Worm (Caenorhabditis elegans) whole organism, mixed stage, embryonic: ENCODE data around the gene K06B4.4.
"Not testable (repeated sequence)": the region's sequence is repeated elsewhere in the genome, so short reads cannot be mapped to it uniquely, and the experiment has no call there.

Source experiments
- M03D4.4 ChIP-seq: sonication (generic microtip); optimal IDR thresholded peaks from 2 replicates; lab custom pipeline; 2017; ENCODE audit warnings: mild to moderate bottlenecking, missing genetic modification characterization, missing compliant biosample characterization
- blmp-1 ChIP-seq: fragments of 150-350 bp; optimal IDR thresholded peaks from 2 replicates; lab custom pipeline; 2014; ENCODE audit warnings: missing biosample characterization, missing genetic modification characterization
- ceh-43 ChIP-seq: fragments of 200-800 bp; sonication (Bioruptor generic); optimal IDR thresholded peaks from 2 replicates; lab custom pipeline; 2018; ENCODE audit warnings: mild to moderate bottlenecking, missing genetic modification characterization, moderate library complexity, missing compliant biosample characterization
- ceh-83 ChIP-seq: fragments of 200-800 bp; sonication (Bioruptor generic); optimal IDR thresholded peaks from 2 replicates; lab custom pipeline; 2018; ENCODE audit warnings: mild to moderate bottlenecking, missing genetic modification characterization, missing compliant biosample characterization
- ces-1 ChIP-seq: fragments of 150-350 bp; optimal IDR thresholded peaks from 2 replicates; lab custom pipeline; 2014; ENCODE audit warnings: missing biosample characterization, missing genetic modification reagents, missing genetic modification characterization
- cnd-1 ChIP-seq: fragments of 200-800 bp; sonication (Bioruptor generic); optimal IDR thresholded peaks from 2 replicates; lab custom pipeline; 2018; ENCODE audit warnings: mild to moderate bottlenecking, missing genetic modification characterization, missing compliant biosample characterization
- drap-1 ChIP-seq: fragments of 200-800 bp; sonication (Bioruptor generic); optimal IDR thresholded peaks from 3 replicates; lab custom pipeline; 2018; ENCODE audit warnings: mild to moderate bottlenecking, missing genetic modification characterization, missing compliant biosample characterization
- elt-1 ChIP-seq: sonication (generic microtip); optimal IDR thresholded peaks from 2 replicates; lab custom pipeline; 2017; ENCODE audit warnings: missing genetic modification characterization, mild to moderate bottlenecking, missing compliant biosample characterization, antibody characterized with exemption, moderate library complexity, borderline replicate concordance; ENCODE audit not compliant: insufficient read depth
- flh-1 ChIP-seq: fragments of 200-800 bp; sonication (Bioruptor generic); optimal IDR thresholded peaks from 2 replicates; lab custom pipeline; 2018; ENCODE audit warnings: mild to moderate bottlenecking, missing genetic modification characterization, moderate library complexity, missing compliant biosample characterization
- ham-2 ChIP-seq: fragments of 200-800 bp; sonication (Bioruptor generic); optimal IDR thresholded peaks from 2 replicates; lab custom pipeline; 2018; ENCODE audit warnings: mild to moderate bottlenecking, missing genetic modification characterization, missing compliant biosample characterization
- lsy-2 ChIP-seq: fragments of 150-350 bp; optimal IDR thresholded peaks from 2 replicates; lab custom pipeline; 2014; ENCODE audit warnings: missing biosample characterization, missing genetic modification characterization
- mab-5 ChIP-seq: fragments of 150-350 bp; optimal IDR thresholded peaks from 2 replicates; lab custom pipeline; 2014; ENCODE audit warnings: missing biosample characterization, missing genetic modification characterization
- mep-1 ChIP-seq: fragments of 150-350 bp; optimal IDR thresholded peaks from 2 replicates; lab custom pipeline; 2017; ENCODE audit warnings: missing biosample characterization, missing genetic modification reagents, missing genetic modification characterization, inconsistent platforms
- mls-2 ChIP-seq: sonication (generic microtip); optimal IDR thresholded peaks from 2 replicates; lab custom pipeline; 2016; ENCODE audit warnings: mild to moderate bottlenecking, missing genetic modification characterization, moderate library complexity, missing compliant biosample characterization
- nhr-12 ChIP-seq: fragments of 150-350 bp; optimal IDR thresholded peaks from 2 replicates; lab custom pipeline; 2014; ENCODE audit warnings: missing biosample characterization, missing genetic modification characterization
- nhr-2 ChIP-seq: fragments of 150-350 bp; optimal IDR thresholded peaks from 2 replicates; lab custom pipeline; 2014; ENCODE audit warnings: missing biosample characterization, missing genetic modification characterization
- nhr-28 ChIP-seq: fragments of 150-350 bp; optimal IDR thresholded peaks from 2 replicates; lab custom pipeline; 2014; ENCODE audit warnings: missing biosample characterization, missing genetic modification characterization
- pha-4 ChIP-seq: fragments of 150-350 bp; optimal IDR thresholded peaks from 2 replicates; lab custom pipeline; 2018; ENCODE audit warnings: missing biosample characterization, missing genetic modification reagents, missing genetic modification characterization
- sem-2 ChIP-seq: fragments of 200-800 bp; sonication (Bioruptor generic); optimal IDR thresholded peaks from 2 replicates; lab custom pipeline; 2018; ENCODE audit warnings: mild to moderate bottlenecking, missing genetic modification characterization, missing compliant biosample characterization
- snpc-4 ChIP-seq: fragments of 150-350 bp; optimal IDR thresholded peaks from 2 replicates; lab custom pipeline; 2014; ENCODE audit warnings: missing biosample characterization, missing genetic modification characterization
- sptf-1 ChIP-seq: sonication (generic microtip); optimal IDR thresholded peaks from 2 replicates; lab custom pipeline; 2017; ENCODE audit warnings: mild to moderate bottlenecking, missing genetic modification characterization, moderate library complexity, missing compliant biosample characterization
- unc-120 ChIP-seq: sonication (generic microtip); optimal IDR thresholded peaks from 2 replicates; lab custom pipeline; 2017; ENCODE audit warnings: missing genetic modification characterization, missing compliant biosample characterization; ENCODE audit not compliant: poor library complexity, severe bottlenecking
- unc-39 ChIP-seq: fragments of 150-350 bp; optimal IDR thresholded peaks from 2 replicates; lab custom pipeline; 2014; ENCODE audit warnings: missing biosample characterization, missing genetic modification characterization
- unc-62 ChIP-seq: fragments of 150-350 bp; optimal IDR thresholded peaks from 2 replicates; lab custom pipeline; 2014; ENCODE audit warnings: missing biosample characterization, missing genetic modification reagents, missing genetic modification characterization

Gene K06B4.4

ce11 chrV:15668870-15669269, at the start of gene K06B4.4:
TSS of gene K06B4.4 (plus strand) at chrV:15669170.
- TF ChIP-seq elt-1 (tag; lab: Kevin White, UChicago) (no peak), snpc-4 (tag; lab: Kevin White, UChicago) (no peak), nhr-12 (tag; lab: Kevin White, UChicago) (no peak), lsy-2 (tag; lab: Kevin White, UChicago) (no peak), unc-120 (tag; lab: Kevin White, UChicago) (no peak), cnd-1 (tag; lab: Kevin White, UChicago) (no peak), mls-2 (tag; lab: Kevin White, UChicago) (no peak), mab-5 (tag; lab: Kevin White, UChicago) (no peak), ces-1 (GFP tag; lab: Kevin White, UChicago) (no peak), sptf-1 (tag; lab: Kevin White, UChicago) (no peak), unc-39 (no peak), mep-1 (tag; lab: Kevin White, UChicago) (no peak), blmp-1 (tag; lab: Kevin White, UChicago) (no peak), nhr-2 (tag; lab: Kevin White, UChicago) (no peak), ceh-83 (GFP tag; lab: Kevin White, UChicago) (no peak), pha-4 (tag; lab: Kevin White, UChicago) (no peak)

- TF ChIP-seq sptf-1 (tag; lab: Kevin White, UChicago): no peak
- no peak for TF ChIP-seq ceh-83 (GFP tag; lab: Kevin White, UChicago)
These were observed 47.5 kb upstream of the K06B4.4 start, which contains the start of gene C55A1.1 for ce11 chrV:15621518-15621917. TSS of gene C55A1.1 (plus strand) at chrV:15621818.

- TF ChIP-seq drap-1 (GFP tag; lab: Kevin White, UChicago) (no peak), unc-62 (GFP tag; lab: Kevin White, UChicago) (no peak), elt-1 (tag; lab: Kevin White, UChicago) (no peak)
These were observed 43.4 kb upstream of the K06B4.4 start, which contains the start of gene C55A1.11 for ce11 chrV:15625561-15625960. TSS of gene C55A1.11 (plus strand) at chrV:15625861.

ce11 chrV:15629543-15629942, 39.4 kb upstream of the K06B4.4 start, which contains the start of gene str-248:
TSS of gene str-248 (minus strand) at chrV:15629643.
- no peak for TF ChIP-seq nhr-28 (tag; lab: Kevin White, UChicago)
- no peak for TF ChIP-seq nhr-12 (tag; lab: Kevin White, UChicago)
- TF ChIP-seq, all 35 proteins: peak for 0

ce11 chrV:15638853-15639252, 30.1 kb upstream of the K06B4.4 start, which contains the start of gene srz-44:
TSS of gene srz-44 (minus strand) at chrV:15638953.
- TF ChIP-seq M03D4.4: no peak
- TF ChIP-seq ces-1 (GFP tag; lab: Kevin White, UChicago): peak; percentile 13

ce11 chrV:15643192-15643591, 25.8 kb upstream of the K06B4.4 start, which contains the start of gene C55A1.4:
TSS of gene C55A1.4 (minus strand) at chrV:15643292.
- not testable (repeated sequence) for TF ChIP-seq unc-39; ceh-43 (GFP tag; lab: Kevin White, UChicago); nhr-2 (tag; lab: Kevin White, UChicago)

- TF ChIP-seq nhr-12 (tag; lab: Kevin White, UChicago) (no peak), sem-2 (GFP tag; lab: Kevin White, UChicago) (no peak), ceh-83 (GFP tag; lab: Kevin White, UChicago) (no peak), ham-2 (GFP tag; lab: Kevin White, UChicago) (no peak), M03D4.4 (no peak), blmp-1 (tag; lab: Kevin White, UChicago) (no peak), drap-1 (GFP tag; lab: Kevin White, UChicago) (no peak), flh-1 (GFP tag; lab: Kevin White, UChicago) (no peak)
These were observed 24.4 kb upstream of the K06B4.4 start, which contains the start of gene str-23 for ce11 chrV:15644575-15644974. TSS of gene str-23 (plus strand) at chrV:15644875.
